Worm (Caenorhabditis elegans) whole organism, early embryonic: ENCODE results near the gene eif-2D.
A peak's percentile ranks its signal among the peaks of the same experiment; 100 is the strongest.

Source experiments
- B0310.2 ChIP-seq: sonication (generic microtip); optimal IDR thresholded peaks from 2 replicates; lab custom pipeline; 2016; ENCODE audit warnings: mild to moderate bottlenecking, missing genetic modification characterization, missing compliant biosample characterization
- F13C5.2 ChIP-seq: sonication (generic microtip); optimal IDR thresholded peaks from 2 replicates; lab custom pipeline; 2017; ENCODE audit warnings: mild to moderate bottlenecking, missing genetic modification characterization, inconsistent platforms, missing compliant biosample characterization
- aly-1 ChIP-seq: sonication (generic microtip); optimal IDR thresholded peaks from 2 replicates; lab custom pipeline; 2016; ENCODE audit warnings: missing genetic modification characterization, missing compliant biosample characterization
- ama-1 ChIP-seq: fragments of 150-350 bp; optimal IDR thresholded peaks from 2 replicates; lab custom pipeline; 2014
- ceh-13 ChIP-seq: fragments of 200-800 bp; sonication (Bioruptor generic); optimal IDR thresholded peaks from 2 replicates; lab custom pipeline; 2018; ENCODE audit warnings: mild to moderate bottlenecking, missing genetic modification characterization, missing compliant biosample characterization
- ceh-36 ChIP-seq: sonication (generic microtip); optimal IDR thresholded peaks from 2 replicates; lab custom pipeline; 2016; ENCODE audit warnings: missing genetic modification characterization, inconsistent platforms, missing compliant biosample characterization
- ets-7 ChIP-seq: sonication (generic microtip); optimal IDR thresholded peaks from 2 replicates; lab custom pipeline; 2016; ENCODE audit warnings: missing genotype, missing genetic modification characterization, missing compliant biosample characterization
- flt-1 ChIP-seq: fragments of 200-800 bp; sonication (Bioruptor generic); IDR thresholded peaks from 2 replicates; pipeline ENCODE4 v1.3.6; 2022; ENCODE audit warnings: missing genetic modification characterization, missing compliant biosample characterization
- hmbx-1 ChIP-seq: sonication (generic microtip); optimal IDR thresholded peaks from 2 replicates; lab custom pipeline; 2016; ENCODE audit warnings: mild to moderate bottlenecking, missing genetic modification characterization, missing compliant biosample characterization
- hmg-4 ChIP-seq: fragments of 200-800 bp; sonication (Bioruptor generic); optimal IDR thresholded peaks from 2 replicates; lab custom pipeline; 2018; ENCODE audit warnings: mild to moderate bottlenecking, missing genetic modification characterization, missing compliant biosample characterization
- hnd-1 ChIP-seq: sonication (generic microtip); optimal IDR thresholded peaks from 2 replicates; lab custom pipeline; 2016; ENCODE audit warnings: missing genetic modification characterization, missing compliant biosample characterization
- pes-1 ChIP-seq: fragments of 200-800 bp; sonication (Bioruptor generic); IDR thresholded peaks from 2 replicates; pipeline ENCODE4 v1.3.6; 2022; ENCODE audit warnings: missing genetic modification reagents, missing genetic modification characterization, missing compliant biosample characterization
- scrt-1 ChIP-seq: fragments of 200-800 bp; sonication (Bioruptor generic); IDR thresholded peaks from 2 replicates; pipeline ENCODE4 v1.3.6; 2022; ENCODE audit warnings: missing genetic modification characterization, missing compliant biosample characterization
- sea-1 ChIP-seq: fragments of 200-800 bp; sonication (Bioruptor generic); conservative IDR thresholded peaks from 2 replicates; pipeline ENCODE4 v1.3.6; 2022; ENCODE audit warnings: missing genetic modification characterization, missing compliant biosample characterization
- tbx-11 ChIP-seq: fragments of 200-800 bp; sonication (Bioruptor generic); IDR thresholded peaks from 2 replicates; pipeline ENCODE4 v1.3.6; 2022; ENCODE audit warnings: missing genetic modification characterization, missing compliant biosample characterization
- tbx-37 ChIP-seq: fragments of 200-800 bp; sonication (Bioruptor generic); conservative IDR thresholded peaks from 2 replicates; pipeline ENCODE4 v1.3.6; 2022; ENCODE audit warnings: missing genetic modification reagents, missing genetic modification characterization, missing compliant biosample characterization
- tra-4 ChIP-seq: sonication (generic microtip); optimal IDR thresholded peaks from 2 replicates; lab custom pipeline; 2017; ENCODE audit warnings: missing genetic modification characterization, missing compliant biosample characterization

eif-2D gene

ce11 chrII:5659675-5660074 is 31.8 kb upstream of the eif-2D start, which contains the start of gene fut-3:
Gene fut-3 (minus strand): TSS chrII:5659775.
- no peak for TF ChIP-seq hmbx-1 (tag; lab: Kevin White, UChicago)
- TF ChIP-seq tra-4 (tag; lab: Kevin White, UChicago) = no peak

DNA sequence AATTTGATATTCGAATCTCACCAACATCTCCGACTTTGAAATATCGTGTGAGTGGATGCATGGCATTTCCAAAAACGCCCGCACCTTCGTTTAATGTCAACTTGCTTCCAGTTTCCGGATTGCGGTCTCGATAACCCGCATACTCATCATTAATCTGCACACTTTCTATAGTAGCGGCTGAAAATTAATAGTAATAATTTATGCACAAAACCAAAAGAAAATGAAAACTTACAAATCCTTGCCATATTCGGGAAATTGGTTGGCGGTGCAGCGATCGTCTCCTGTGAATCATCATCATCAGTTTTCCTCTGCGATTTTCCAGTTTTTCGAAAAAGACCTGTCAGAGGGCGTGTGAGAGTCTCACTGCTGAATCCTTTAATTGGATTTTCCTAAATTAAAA is 31.4 kb upstream of the eif-2D start:
- TF ChIP-seq hmg-4 (GFP tag; lab: Kevin White, UChicago) = no peak
- TF ChIP-seq ets-7 (tag; lab: Kevin White, UChicago) = no peak
- TF ChIP-seq ama-1 = no peak
- TF ChIP-seq hnd-1 = no peak
- TF ChIP-seq ceh-13 (GFP tag; lab: Kevin White, UChicago) = no peak
- TF ChIP-seq aly-1 (tag; lab: Kevin White, UChicago) = no peak
- TF ChIP-seq sea-1 (GFP tag; lab: Robert Waterston, UW) = no peak
- no peak for TF ChIP-seq pes-1 (GFP tag; lab: Robert Waterston, UW)
- no peak for TF ChIP-seq tra-4 (tag; lab: Kevin White, UChicago)
- TF ChIP-seq tbx-37 (GFP tag; lab: Robert Waterston, UW) = no peak
- no peak for TF ChIP-seq B0310.2
- TF ChIP-seq tbx-11 (GFP tag; lab: Robert Waterston, UW) = no peak
- TF ChIP-seq hmbx-1 (tag; lab: Kevin White, UChicago) = no peak

DNA sequence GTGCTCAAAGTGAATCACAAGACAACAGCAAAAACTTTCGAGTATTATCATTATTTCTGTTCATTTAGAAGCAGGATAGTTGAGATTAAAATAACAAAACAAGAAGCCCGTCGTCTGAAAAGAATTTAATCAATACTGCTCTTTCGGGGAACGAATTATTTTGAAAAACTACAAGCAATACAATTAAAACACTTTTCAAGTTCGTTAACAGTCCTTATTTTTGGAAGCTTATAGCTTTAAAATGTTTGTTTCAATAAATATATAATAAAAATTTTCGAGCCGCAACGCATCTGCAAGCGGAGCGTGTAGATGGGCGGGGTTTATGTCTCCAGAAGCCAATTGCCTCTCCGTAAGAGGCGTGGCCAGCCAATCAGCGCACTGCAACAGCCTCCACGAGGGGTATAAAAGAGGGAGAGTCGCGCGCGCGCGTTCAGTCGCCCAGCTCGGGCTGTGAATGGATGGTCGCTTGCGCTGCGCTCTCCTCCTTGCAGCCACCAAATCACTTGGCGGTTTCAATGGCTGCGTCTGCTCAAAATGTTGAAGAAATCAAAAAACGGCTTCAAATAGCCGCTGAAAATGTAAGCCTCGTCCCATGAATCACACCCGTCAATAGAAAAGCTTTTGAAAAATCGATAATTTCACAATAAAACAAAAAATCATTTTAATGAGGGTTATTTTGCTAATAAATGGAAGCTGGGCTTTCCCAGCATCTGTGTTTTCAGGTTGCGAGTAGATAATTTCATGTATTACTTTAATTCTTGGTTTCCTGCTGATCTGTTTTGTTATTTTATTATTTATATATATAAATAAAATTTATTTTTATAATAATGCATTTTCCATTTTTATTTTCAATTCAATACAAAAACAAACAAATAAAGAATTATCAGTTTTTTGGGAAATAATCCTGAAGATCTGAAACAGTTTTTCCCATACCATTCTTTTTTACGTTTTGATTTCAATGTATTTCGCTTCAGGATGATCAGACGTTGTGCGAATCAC is 30.5 kb upstream of the eif-2D start, which contains the start of the genes ift-43 and mdt-26:
Gene ift-43, minus strand, starts transcription at position 51 of the 999 bp plus-strand sequence.
Gene mdt-26, plus strand, starts transcription at position 446 of the 999 bp plus-strand sequence.
- no peak for TF ChIP-seq tra-4 (tag; lab: Kevin White, UChicago)
- peak; percentile 54; the same call in 1 of the 2 replicates for TF ChIP-seq flt-1 (GFP tag; lab: Robert Waterston, UW)
- TF ChIP-seq scrt-1 = peak; percentile 76
- peak; percentile 27 for TF ChIP-seq ceh-36 (tag; lab: Kevin White, UChicago)
- TF ChIP-seq sea-1 (GFP tag; lab: Robert Waterston, UW) = peak; percentile 82
- TF ChIP-seq pes-1 (GFP tag; lab: Robert Waterston, UW) = peak; percentile 67
- TF ChIP-seq aly-1 (tag; lab: Kevin White, UChicago) = no peak
- TF ChIP-seq F13C5.2 (tag; lab: Kevin White, UChicago) = peak; percentile 46
- no peak for TF ChIP-seq ceh-13 (GFP tag; lab: Kevin White, UChicago)
- TF ChIP-seq ama-1 = peak; percentile 98
- peak; percentile 24 for TF ChIP-seq B0310.2
- no peak for TF ChIP-seq hnd-1
- peak; percentile 82 for TF ChIP-seq hmg-4 (GFP tag; lab: Kevin White, UChicago)
- TF ChIP-seq tbx-37 (GFP tag; lab: Robert Waterston, UW) = peak; percentile 5; the same call in 1 of the 2 replicates
- peak; percentile 67 for TF ChIP-seq tbx-11 (GFP tag; lab: Robert Waterston, UW)

DNA sequence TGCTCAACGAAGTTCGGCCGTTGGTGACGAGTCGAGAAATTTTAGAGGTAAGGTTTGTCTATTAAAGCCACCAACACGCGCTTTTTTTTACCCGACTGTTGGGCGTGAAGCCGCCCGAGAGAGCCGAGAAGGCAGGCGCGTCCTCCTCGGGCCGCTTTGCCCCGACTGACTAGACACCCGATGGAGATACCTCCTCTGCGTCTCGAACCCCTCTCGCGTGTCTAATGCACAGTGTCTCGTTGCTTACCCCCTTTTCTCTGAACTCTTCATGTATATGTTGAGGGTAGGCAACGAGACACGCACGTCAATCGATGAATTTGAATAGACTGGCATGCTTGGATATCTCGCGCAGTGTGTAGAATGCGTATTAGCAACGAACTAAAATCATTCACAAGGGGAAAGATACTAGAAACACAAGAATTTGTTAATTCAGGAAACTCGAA is 29.8 kb upstream of the eif-2D start:
- peak; percentile 80 for TF ChIP-seq tbx-11 (GFP tag; lab: Robert Waterston, UW)
- TF ChIP-seq tra-4 (tag; lab: Kevin White, UChicago) = peak; percentile 72
- peak; percentile 40 for TF ChIP-seq ets-7 (tag; lab: Kevin White, UChicago)
- TF ChIP-seq B0310.2 = peak; percentile 82
- TF ChIP-seq tbx-37 (GFP tag; lab: Robert Waterston, UW) = peak; percentile 72
- TF ChIP-seq ceh-13 (GFP tag; lab: Kevin White, UChicago) = peak; percentile 19
- peak; percentile 78 for TF ChIP-seq hmbx-1 (tag; lab: Kevin White, UChicago)
- TF ChIP-seq ceh-36 (tag; lab: Kevin White, UChicago) = peak; percentile 66
- TF ChIP-seq scrt-1 = peak; percentile 90
- TF ChIP-seq F13C5.2 (tag; lab: Kevin White, UChicago) = peak; percentile 73
- TF ChIP-seq ama-1 = peak; percentile 96
- peak; percentile 83 for TF ChIP-seq pes-1 (GFP tag; lab: Robert Waterston, UW)
- peak; percentile 64 for TF ChIP-seq hnd-1
- TF ChIP-seq aly-1 (tag; lab: Kevin White, UChicago) = peak; percentile 83
- TF ChIP-seq sea-1 (GFP tag; lab: Robert Waterston, UW) = peak; percentile 93
- peak; percentile 92 for TF ChIP-seq hmg-4 (GFP tag; lab: Kevin White, UChicago)
- peak; percentile 73 for TF ChIP-seq flt-1 (GFP tag; lab: Robert Waterston, UW)

- TF ChIP-seq aly-1 (tag; lab: Kevin White, UChicago) = no peak
- no peak for TF ChIP-seq ceh-13 (GFP tag; lab: Kevin White, UChicago)
- TF ChIP-seq ceh-36 (tag; lab: Kevin White, UChicago) = no peak
- TF ChIP-seq tbx-37 (GFP tag; lab: Robert Waterston, UW) = no peak
- no peak for TF ChIP-seq ets-7 (tag; lab: Kevin White, UChicago)
- no peak for TF ChIP-seq B0310.2
- TF ChIP-seq sea-1 (GFP tag; lab: Robert Waterston, UW) = no peak
- no peak for TF ChIP-seq tra-4 (tag; lab: Kevin White, UChicago)
- TF ChIP-seq tbx-11 (GFP tag; lab: Robert Waterston, UW) = no peak
- no peak for TF ChIP-seq hnd-1
- no peak for TF ChIP-seq ama-1
- TF ChIP-seq hmg-4 (GFP tag; lab: Kevin White, UChicago) = no peak
- no peak for TF ChIP-seq hmbx-1 (tag; lab: Kevin White, UChicago)
- TF ChIP-seq pes-1 (GFP tag; lab: Robert Waterston, UW) = no peak
- no peak for TF ChIP-seq scrt-1
- TF ChIP-seq flt-1 (GFP tag; lab: Robert Waterston, UW) = no peak
- no peak for TF ChIP-seq F13C5.2 (tag; lab: Kevin White, UChicago)
These were observed 28.2 kb upstream of the eif-2D start for ce11 chrII:5663180-5663791.

- no peak for TF ChIP-seq tbx-37 (GFP tag; lab: Robert Waterston, UW)
- TF ChIP-seq ceh-36 (tag; lab: Kevin White, UChicago) = no peak
- no peak for TF ChIP-seq hmbx-1 (tag; lab: Kevin White, UChicago)
- TF ChIP-seq B0310.2 = no peak
- TF ChIP-seq flt-1 (GFP tag; lab: Robert Waterston, UW) = no peak
- TF ChIP-seq hnd-1 = no peak
- no peak for TF ChIP-seq ama-1
- TF ChIP-seq ets-7 (tag; lab: Kevin White, UChicago) = no peak
- no peak for TF ChIP-seq ceh-13 (GFP tag; lab: Kevin White, UChicago)
- no peak for TF ChIP-seq pes-1 (GFP tag; lab: Robert Waterston, UW)
- no peak for TF ChIP-seq tbx-11 (GFP tag; lab: Robert Waterston, UW)
- TF ChIP-seq aly-1 (tag; lab: Kevin White, UChicago) = no peak
- no peak for TF ChIP-seq scrt-1
- no peak for TF ChIP-seq tra-4 (tag; lab: Kevin White, UChicago)
- TF ChIP-seq sea-1 (GFP tag; lab: Robert Waterston, UW) = no peak
These were observed 26.5 kb upstream of the eif-2D start, which contains the start of gene C25H3.15 for ce11 chrII:5665029-5665428. Gene C25H3.15 (plus strand): TSS chrII:5665329.
